Worm (Caenorhabditis elegans) whole organism, L4 larva: ENCODE results near the gene F10E7.2.

Source experiments
- Y105C5A.15 ChIP-seq: fragments of 200-800 bp; sonication (Bioruptor generic); IDR thresholded peaks from 2 replicates; pipeline ENCODE4 v1.3.6; 2022; ENCODE audit warnings: missing genetic modification characterization, missing compliant biosample characterization
- Y75B8A.6 ChIP-seq: fragments of 200-800 bp; sonication (Bioruptor generic); IDR thresholded peaks from 2 replicates; pipeline ENCODE4 v1.3.6; 2022; ENCODE audit warnings: missing genetic modification reagents, missing genetic modification characterization, missing compliant biosample characterization
- arid-1 ChIP-seq: fragments of 200-800 bp; sonication (Bioruptor generic); conservative IDR thresholded peaks from 2 replicates; pipeline ENCODE4 v1.3.6; 2022; ENCODE audit warnings: missing genetic modification reagents, missing genetic modification characterization, missing compliant biosample characterization
- daf-12 ChIP-seq: fragments of 150-350 bp; optimal IDR thresholded peaks from 2 replicates; lab custom pipeline; 2014; ENCODE audit warnings: missing biosample characterization, missing genetic modification reagents, missing genetic modification characterization
- duxl-1 ChIP-seq: sonication (generic microtip); optimal IDR thresholded peaks from 2 replicates; lab custom pipeline; 2016; ENCODE audit warnings: mild to moderate bottlenecking, missing genetic modification characterization, moderate library complexity, missing compliant biosample characterization; ENCODE audit not compliant: poor library complexity
- egl-43 ChIP-seq: fragments of 200-800 bp; sonication (Bioruptor generic); IDR thresholded peaks from 2 replicates; pipeline ENCODE4 v1.3.6; 2022; ENCODE audit warnings: missing genetic modification reagents, missing genetic modification characterization, missing compliant biosample characterization
- mdl-1 ChIP-seq, 2 experiments: fragments of 150-350 bp in 1 of 2; sonication (generic microtip) in 1 of 2; optimal IDR thresholded peaks; 2 replicates each; lab custom pipeline; 2014 to 2017; ENCODE audit warnings: missing biosample characterization in 2 of 2, missing genetic modification characterization in 2 of 2
- mxl-2 ChIP-seq: fragments of 200-800 bp; sonication (Bioruptor generic); conservative IDR thresholded peaks from 2 replicates; pipeline ENCODE4 v1.3.6; 2022; ENCODE audit warnings: missing genetic modification reagents, missing genetic modification characterization, missing compliant biosample characterization
- mxl-3 ChIP-seq: fragments of 200-800 bp; sonication (Bioruptor generic); optimal IDR thresholded peaks from 2 replicates; lab custom pipeline; 2018; ENCODE audit warnings: mild to moderate bottlenecking, missing genetic modification characterization, missing compliant biosample characterization
- nhr-102 ChIP-seq: sonication (generic microtip); optimal IDR thresholded peaks from 2 replicates; lab custom pipeline; 2016; ENCODE audit warnings: mild to moderate bottlenecking, missing genetic modification characterization, moderate library complexity, missing compliant biosample characterization
- nhr-111 ChIP-seq: fragments of 200-800 bp; sonication (Bioruptor generic); optimal IDR thresholded peaks from 2 replicates; lab custom pipeline; 2018; ENCODE audit warnings: mild to moderate bottlenecking, missing genetic modification characterization, missing compliant biosample characterization
- nhr-25 ChIP-seq: sonication (generic microtip); optimal IDR thresholded peaks from 2 replicates; lab custom pipeline; 2017; ENCODE audit warnings: missing genetic modification characterization, mild to moderate bottlenecking, missing compliant biosample characterization, antibody characterized with exemption, moderate library complexity, borderline replicate concordance; ENCODE audit not compliant: insufficient read depth
- unc-62 ChIP-seq, 3 experiments: fragments of 150-350 bp in 1 of 3; sonication (generic microtip); optimal IDR thresholded peaks in 2 of 3; peaks in 1 of 3; 1 replicate in 1 of 3; 2 replicates in 2 of 3; lab custom pipeline; 2014 to 2017; ENCODE audit warnings: missing biosample characterization in 3 of 3, missing genetic modification characterization in 3 of 3, missing genetic modification reagents in 3 of 3, missing genotype in 1 of 3
- zfp-3 ChIP-seq: fragments of 200-800 bp; sonication (Bioruptor generic); conservative IDR thresholded peaks from 2 replicates; pipeline ENCODE4 v1.3.6; 2022; ENCODE audit warnings: missing genetic modification reagents, missing genetic modification characterization, missing compliant biosample characterization

F10E7.2 gene

ce11 chrII:7168712-7169111 is 46.7 kb downstream of the F10E7.2 start, which contains the start of gene col-36 (continued):
- no peak for TF ChIP-seq arid-1
- TF ChIP-seq mdl-1 (tag; optimal IDR thresholded peaks at IDR 0.05; lab: Kevin White, UChicago), result no peak
- TF ChIP-seq zfp-3, result no peak
- TF ChIP-seq, all 104 proteins: peak for 0

DNA sequence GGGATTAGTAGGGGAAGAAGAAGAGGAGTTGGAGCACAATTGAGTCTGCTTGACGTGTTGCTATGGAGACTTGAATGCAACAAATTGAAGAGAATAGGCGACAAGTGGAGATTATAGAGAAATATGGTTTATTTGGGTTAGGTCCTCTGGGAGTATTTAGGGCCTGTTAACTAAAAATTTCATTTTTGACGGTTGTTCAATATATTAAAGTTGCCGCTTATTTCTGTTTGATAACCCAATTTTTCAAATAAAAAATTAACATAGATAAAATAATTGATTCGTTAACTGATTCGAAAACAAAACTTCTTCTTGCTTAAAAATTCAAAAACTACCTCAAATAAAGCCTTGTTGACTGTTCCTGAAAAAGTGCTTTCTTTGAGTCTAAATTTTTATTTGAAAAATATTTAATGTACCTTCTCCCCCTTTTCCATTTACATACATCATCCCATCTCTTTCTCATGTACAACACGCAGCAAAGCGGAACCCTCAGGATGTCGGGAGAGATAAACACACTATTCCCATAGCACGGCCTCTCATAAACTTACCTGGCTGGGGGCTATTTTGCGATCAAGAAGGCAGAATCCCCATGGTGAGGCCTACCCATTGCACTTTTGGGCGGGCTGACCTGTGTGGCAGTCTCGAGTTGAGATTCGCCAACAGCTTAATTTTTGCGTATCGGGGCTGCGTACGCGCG is 49.4 kb downstream of the F10E7.2 start, which contains the start of gene dyf-13:
TSS of gene dyf-13 (minus strand) at position 51 of the 694 bp plus-strand sequence.
- TF ChIP-seq daf-12 (tag; lab: Kevin White, UChicago) (no peak), Y105C5A.15 (GFP tag; lab: Robert Waterston, UW) (no peak), unc-62 (GFP tag; optimal IDR thresholded peaks at IDR 0.05 in 1 of 2; lab: Kevin White, UChicago) (no peak), unc-62 (tag; optimal IDR thresholded peaks at IDR 0.05; lab: Kevin White, UChicago) (no peak), egl-43 (GFP tag; lab: Robert Waterston, UW) (no peak), Y75B8A.6 (GFP tag; lab: Robert Waterston, UW) (no peak), duxl-1 (tag; lab: Kevin White, UChicago) (no peak), mxl-3 (GFP tag; lab: Kevin White, UChicago) (no peak), nhr-111 (no peak), arid-1 (no peak), nhr-102 (tag; lab: Kevin White, UChicago) (no peak), nhr-25 (tag; lab: Kevin White, UChicago) (no peak), mxl-2 (GFP tag; lab: Robert Waterston, UW) (no peak)
